Worm (Caenorhabditis elegans) whole organism, late embryonic: ENCODE measurements around the gene F41F3.3.

Source experiments
- ceh-9 ChIP-seq: sonication (generic microtip); optimal IDR thresholded peaks from 2 replicates; lab custom pipeline; 2016; ENCODE audit warnings: mild to moderate bottlenecking, missing genetic modification characterization, inconsistent platforms, missing compliant biosample characterization
- dmd-4 ChIP-seq: sonication (generic microtip); optimal IDR thresholded peaks from 2 replicates; lab custom pipeline; 2016; ENCODE audit warnings: borderline replicate concordance, missing genetic modification characterization, missing compliant biosample characterization
- fkh-10 ChIP-seq: fragments of 150-350 bp; optimal IDR thresholded peaks from 2 replicates; lab custom pipeline; 2014; ENCODE audit warnings: missing biosample characterization, missing genetic modification reagents, missing genetic modification characterization
- hlh-6 ChIP-seq: sonication (generic microtip); optimal IDR thresholded peaks from 2 replicates; lab custom pipeline; 2016; ENCODE audit warnings: missing genotype, missing genetic modification characterization, missing compliant biosample characterization
- npax-4 ChIP-seq: sonication (generic microtip); optimal IDR thresholded peaks from 2 replicates; lab custom pipeline; 2016; ENCODE audit warnings: missing genetic modification characterization, missing compliant biosample characterization
- pha-2 ChIP-seq: sonication (generic microtip); optimal IDR thresholded peaks from 2 replicates; lab custom pipeline; 2017; ENCODE audit warnings: mild to moderate bottlenecking, missing genetic modification characterization, missing compliant biosample characterization
- pqm-1 ChIP-seq: sonication (generic microtip); optimal IDR thresholded peaks from 2 replicates; lab custom pipeline; 2016; ENCODE audit warnings: missing genetic modification characterization, missing compliant biosample characterization
- unc-86 ChIP-seq: sonication (generic microtip); optimal IDR thresholded peaks from 2 replicates; lab custom pipeline; 2016; ENCODE audit warnings: missing genetic modification characterization, missing compliant biosample characterization

DNA sequence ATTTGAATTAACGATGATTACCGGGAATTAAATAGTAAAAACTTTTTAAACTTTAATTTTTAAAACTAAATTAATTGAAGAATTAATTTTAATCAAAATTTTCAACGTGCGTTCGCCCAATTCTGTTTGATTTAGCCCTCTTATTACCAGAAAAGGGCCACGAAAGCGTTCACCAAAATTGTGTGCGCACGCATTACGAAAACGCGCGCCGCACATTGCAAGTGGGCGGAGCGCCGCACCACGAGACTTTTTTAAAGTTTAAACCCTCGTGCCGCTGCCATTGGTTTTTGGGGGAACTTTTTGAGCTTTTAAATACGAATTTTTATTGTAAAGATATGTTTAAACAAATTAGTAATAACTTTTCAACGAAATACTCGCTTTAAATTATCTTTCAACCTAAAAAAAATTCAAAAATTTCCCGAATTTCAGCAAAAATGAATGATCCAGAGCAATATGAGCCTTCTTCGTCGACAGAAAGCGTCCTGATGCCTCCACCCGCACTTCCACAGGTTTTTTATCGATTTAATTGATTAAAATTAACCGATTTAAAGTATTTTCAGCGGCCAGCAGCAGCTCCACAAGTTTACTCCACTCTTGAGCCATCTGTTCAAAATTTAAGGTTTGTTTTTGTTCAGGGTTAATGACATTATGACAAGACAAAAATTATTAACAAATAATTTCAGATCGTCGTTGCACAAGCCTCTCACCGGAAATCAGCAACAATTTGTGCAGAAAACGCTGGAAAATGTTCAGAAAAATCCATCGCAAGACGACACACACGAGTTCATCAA lies 38.8 kb upstream of the F41F3.3 start, which contains the start of gene taf-10:
- TF ChIP-seq unc-86 (tag; lab: Kevin White, UChicago) = no peak
- TF ChIP-seq pha-2 (tag; lab: Kevin White, UChicago) = no peak
- TF ChIP-seq hlh-6 (tag; lab: Kevin White, UChicago) = no peak
- TF ChIP-seq npax-4 (tag; lab: Kevin White, UChicago) = no peak
- TF ChIP-seq ceh-9 (tag; lab: Kevin White, UChicago) = no peak
- TF ChIP-seq dmd-4 = no peak
- TF ChIP-seq fkh-10 (GFP tag; lab: Kevin White, UChicago) = no peak
- TF ChIP-seq pqm-1 (tag; lab: Kevin White, UChicago) = no peak
